Fruit fly (Drosophila melanogaster): Measurements from ENCODE around the gene intr.

DNA sequence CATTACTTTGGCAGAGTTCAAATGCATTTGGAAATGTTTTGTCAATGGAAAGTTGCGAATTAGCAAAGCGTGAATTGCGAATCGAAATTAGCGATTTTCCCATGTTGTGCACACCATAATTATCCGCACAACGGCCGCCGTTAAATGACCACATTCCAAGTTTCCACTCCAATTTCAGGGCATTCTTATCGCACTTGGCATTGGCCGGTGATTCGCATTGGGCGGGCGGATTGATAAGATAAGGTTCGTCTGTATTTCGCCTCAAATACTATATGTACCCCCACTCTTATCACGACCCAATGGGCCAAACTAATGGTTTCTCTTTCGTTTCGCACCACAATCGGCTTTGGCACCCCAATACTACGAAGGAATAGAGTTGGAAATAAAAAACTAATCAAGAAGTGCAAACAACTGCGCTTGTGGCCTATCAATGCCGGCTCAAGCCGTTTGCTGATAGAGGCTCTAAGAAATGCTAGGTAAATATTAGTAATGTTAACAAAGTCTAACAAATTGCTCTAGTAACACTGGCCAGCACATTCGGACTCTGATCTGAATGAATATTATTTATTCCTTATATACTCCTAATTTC lies 39.1 kb downstream of the intr start:
- TF ChIP-seq CTCF (optimal IDR thresholded peaks at IDR 0.05) (no peak), CG8478 (optimal IDR thresholded peaks at IDR 0.05) (no peak)
